Worm (Caenorhabditis elegans) whole organism, L2 larva: Measurements from ENCODE around the gene sel-13.

Source experiments
- C34F6.9 ChIP-seq: fragments of 150-350 bp; optimal IDR thresholded peaks from 2 replicates; lab custom pipeline; 2014; ENCODE audit warnings: missing biosample characterization, missing genetic modification characterization
- F13H6.1 ChIP-seq: sonication (generic microtip); optimal IDR thresholded peaks from 2 replicates; lab custom pipeline; 2016; ENCODE audit warnings: missing genetic modification characterization, missing compliant biosample characterization
- R02D3.7 ChIP-seq: fragments of 150-350 bp; optimal IDR thresholded peaks from 2 replicates; lab custom pipeline; 2014; ENCODE audit warnings: missing biosample characterization, missing genetic modification characterization
- Y55F3AM.14 ChIP-seq: fragments of 200-800 bp; sonication (Bioruptor generic); optimal IDR thresholded peaks from 2 replicates; lab custom pipeline; 2018; ENCODE audit warnings: mild to moderate bottlenecking, missing genetic modification characterization, missing compliant biosample characterization
- ZK546.5 ChIP-seq: sonication (generic microtip); optimal IDR thresholded peaks from 2 replicates; lab custom pipeline; 2017; ENCODE audit warnings: missing biosample characterization, missing genetic modification characterization
- aly-2 ChIP-seq: fragments of 150-350 bp; optimal IDR thresholded peaks from 2 replicates; lab custom pipeline; 2014; ENCODE audit warnings: missing biosample characterization, missing genetic modification characterization
- blmp-1 ChIP-seq: sonication (generic microtip); optimal IDR thresholded peaks from 2 replicates; lab custom pipeline; 2017; ENCODE audit warnings: missing genetic modification characterization, mild to moderate bottlenecking, missing compliant biosample characterization, antibody characterized with exemption, moderate library complexity; ENCODE audit not compliant: insufficient read depth
- ceh-16 ChIP-seq: fragments of 150-350 bp; optimal IDR thresholded peaks from 2 replicates; lab custom pipeline; 2014; ENCODE audit warnings: missing biosample characterization, missing genetic modification characterization
- crh-2 ChIP-seq: sonication (generic microtip); optimal IDR thresholded peaks from 2 replicates; lab custom pipeline; 2017; ENCODE audit warnings: missing biosample characterization, missing genetic modification characterization
- dmd-4 ChIP-seq: sonication (generic microtip); optimal IDR thresholded peaks from 2 replicates; lab custom pipeline; 2017; ENCODE audit warnings: missing biosample characterization, missing genetic modification characterization
- egl-27 ChIP-seq: sonication (generic microtip); optimal IDR thresholded peaks from 3 replicates; lab custom pipeline; 2017; ENCODE audit warnings: missing biosample characterization, missing genetic modification reagents, missing genetic modification characterization
- fos-1 ChIP-seq: fragments of 150-350 bp; optimal IDR thresholded peaks from 2 replicates; lab custom pipeline; 2014; ENCODE audit warnings: missing biosample characterization, missing genetic modification characterization
- gmeb-1 ChIP-seq: fragments of 150-350 bp; optimal IDR thresholded peaks from 2 replicates; lab custom pipeline; 2014; ENCODE audit warnings: missing biosample characterization, missing genetic modification characterization
- lin-11 ChIP-seq: fragments of 150-350 bp; sonication (generic microtip); optimal IDR thresholded peaks from 2 replicates; lab custom pipeline; 2014; ENCODE audit warnings: missing biosample characterization, missing genetic modification characterization, inconsistent platforms, mixed read lengths
- lin-13 ChIP-seq: fragments of 150-350 bp; optimal IDR thresholded peaks from 2 replicates; lab custom pipeline; 2014; ENCODE audit warnings: missing biosample characterization, missing genetic modification reagents, missing genetic modification characterization
- lsy-2 ChIP-seq, 2 experiments: fragments of 150-350 bp in 1 of 2; sonication (generic microtip) in 1 of 2; optimal IDR thresholded peaks; 2 replicates each; lab custom pipeline; 2014 to 2017; ENCODE audit warnings: missing biosample characterization in 2 of 2, missing genetic modification characterization in 2 of 2
- mab-5 ChIP-seq: fragments of 150-350 bp; optimal IDR thresholded peaks from 2 replicates; lab custom pipeline; 2014; ENCODE audit warnings: missing biosample characterization, missing genetic modification characterization
- mbf-1 ChIP-seq: sonication (generic microtip); optimal IDR thresholded peaks from 2 replicates; lab custom pipeline; 2017; ENCODE audit warnings: missing biosample characterization, missing genetic modification characterization
- mdl-1 ChIP-seq, 2 experiments: fragments of 150-350 bp in 1 of 2; sonication (generic microtip) in 1 of 2; optimal IDR thresholded peaks; 2 replicates each; lab custom pipeline; 2017; ENCODE audit warnings: missing biosample characterization in 2 of 2, missing genetic modification characterization in 2 of 2
- nhr-11 ChIP-seq: fragments of 150-350 bp; optimal IDR thresholded peaks from 2 replicates; lab custom pipeline; 2014; ENCODE audit warnings: missing biosample characterization, missing genetic modification characterization
- nhr-12 ChIP-seq: fragments of 150-350 bp; optimal IDR thresholded peaks from 2 replicates; lab custom pipeline; 2014; ENCODE audit warnings: missing biosample characterization, missing genetic modification characterization
- nhr-129 ChIP-seq: fragments of 150-350 bp; optimal IDR thresholded peaks from 2 replicates; lab custom pipeline; 2014; ENCODE audit warnings: missing biosample characterization, missing genetic modification characterization
- nhr-21 ChIP-seq: fragments of 150-350 bp; optimal IDR thresholded peaks from 2 replicates; lab custom pipeline; 2014; ENCODE audit warnings: missing biosample characterization, missing genetic modification characterization
- nhr-23 ChIP-seq: fragments of 150-350 bp; optimal IDR thresholded peaks from 2 replicates; lab custom pipeline; 2014; ENCODE audit warnings: missing biosample characterization, missing genetic modification reagents, missing genetic modification characterization
- nhr-25 ChIP-seq: fragments of 150-350 bp; sonication (generic microtip); optimal IDR thresholded peaks from 3 replicates; lab custom pipeline; 2014; ENCODE audit warnings: missing biosample characterization, missing genetic modification characterization
- nhr-6 ChIP-seq: fragments of 150-350 bp; optimal IDR thresholded peaks from 2 replicates; lab custom pipeline; 2014; ENCODE audit warnings: missing biosample characterization, missing genetic modification characterization
- sem-4 ChIP-seq: fragments of 150-350 bp; optimal IDR thresholded peaks from 2 replicates; lab custom pipeline; 2014; ENCODE audit warnings: missing biosample characterization, missing genetic modification reagents, missing genetic modification characterization
- skn-1 ChIP-seq: sonication (generic microtip); optimal IDR thresholded peaks from 2 replicates; lab custom pipeline; 2017; ENCODE audit warnings: missing biosample characterization, missing genetic modification characterization
- sma-3 ChIP-seq: sonication (generic microtip); optimal IDR thresholded peaks from 2 replicates; lab custom pipeline; 2016; ENCODE audit warnings: missing genetic modification reagents, missing genetic modification characterization, missing compliant biosample characterization
- sma-9 ChIP-seq, 2 experiments: fragments of 150-350 bp in 1 of 2; sonication (generic microtip) in 1 of 2; optimal IDR thresholded peaks; 2 replicates each; lab custom pipeline; 2014 to 2016; ENCODE audit warnings: missing genetic modification characterization in 2 of 2, mild to moderate bottlenecking in 1 of 2, missing biosample characterization in 1 of 2, missing compliant biosample characterization in 1 of 2, missing genetic modification reagents in 1 of 2, moderate library complexity in 1 of 2
- unc-55 ChIP-seq: fragments of 150-350 bp; sonication (generic microtip); optimal IDR thresholded peaks from 3 replicates; lab custom pipeline; 2014; ENCODE audit warnings: missing biosample characterization, missing genetic modification reagents, missing genetic modification characterization
- unc-62 ChIP-seq: fragments of 150-350 bp; optimal IDR thresholded peaks from 2 replicates; lab custom pipeline; 2014; ENCODE audit warnings: missing biosample characterization, missing genetic modification reagents, missing genetic modification characterization
- ztf-4 ChIP-seq: fragments of 150-350 bp; optimal IDR thresholded peaks from 2 replicates; lab custom pipeline; 2014; ENCODE audit warnings: missing biosample characterization, missing genetic modification characterization

The sel-13 gene

DNA sequence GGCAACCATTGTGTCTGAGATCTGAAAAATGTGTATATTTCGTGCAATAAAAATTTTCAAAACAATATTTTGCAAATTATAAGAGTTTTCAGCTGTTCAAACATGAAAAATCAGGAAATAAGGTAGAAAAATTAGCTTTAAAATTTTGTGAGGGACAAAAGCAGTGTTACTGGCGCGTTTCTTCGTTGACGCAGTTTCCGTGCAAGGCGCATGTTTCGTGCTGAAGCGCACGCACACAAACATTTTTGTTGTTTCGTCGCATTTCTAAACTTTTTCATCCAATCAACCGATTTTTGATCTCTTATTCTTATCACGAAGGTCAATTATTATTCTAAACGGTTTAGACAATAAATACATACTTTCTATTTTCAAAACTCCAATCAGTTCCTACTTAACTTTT lies 6.7 kb downstream of the sel-13 start, which contains the start of gene nifk-1 (continued):
- TF ChIP-seq nhr-23 (no peak), crh-2 (tag; lab: Kevin White, UChicago) (peak; percentile 60), ZK546.5 (tag; lab: Kevin White, UChicago) (no peak), ceh-16 (no peak), nhr-12 (tag; lab: Kevin White, UChicago) (no peak), aly-2 (tag; lab: Kevin White, UChicago) (no peak), mab-5 (tag; lab: Kevin White, UChicago) (no peak), nhr-25 (tag; lab: Kevin White, UChicago) (peak; percentile 60), mdl-1 (tag; optimal IDR thresholded peaks at IDR 0.05; lab: Kevin White, UChicago) (no peak), egl-27 (tag; lab: Kevin White, UChicago) (no peak), skn-1 (no peak), fos-1 (tag; lab: Kevin White, UChicago) (peak; percentile 70), dmd-4 (tag; lab: Kevin White, UChicago) (no peak), lin-13 (GFP tag; lab: Kevin White, UChicago) (peak; percentile 29), sma-9 (GFP tag; optimal IDR thresholded peaks at IDR 0.05; lab: Kevin White, UChicago) (peak; percentile 52), sma-9 (tag; optimal IDR thresholded peaks at IDR 0.05; lab: Kevin White, UChicago) (no peak)

DNA sequence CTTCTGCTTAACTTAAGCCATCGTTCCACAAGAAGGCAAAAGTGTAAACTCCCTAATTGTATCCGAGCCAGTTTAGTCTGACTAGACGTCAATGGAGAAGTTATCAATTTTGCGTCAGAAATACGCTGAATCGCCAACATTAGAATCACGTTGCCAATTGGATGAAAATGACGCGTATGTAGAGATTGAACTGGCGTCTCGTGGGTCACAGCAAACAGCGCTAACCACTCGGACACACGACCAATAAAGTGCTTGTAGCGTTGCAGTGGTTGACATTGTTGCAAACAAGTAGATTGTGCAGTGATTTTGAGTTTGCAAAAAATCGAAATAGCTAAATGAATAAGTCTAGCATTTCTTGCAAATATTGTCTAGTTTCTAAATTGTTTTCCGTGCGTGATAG lies 10.4 kb downstream of the sel-13 start:
- TF ChIP-seq sem-4 (tag; lab: Kevin White, UChicago) (peak; percentile 50), mdl-1 (tag; optimal IDR thresholded peaks at IDR 0.05; lab: Kevin White, UChicago) (peak in 1 of 2 experiments; percentile 70), nhr-21 (tag; lab: Kevin White, UChicago) (peak; percentile 76), nhr-6 (tag; lab: Kevin White, UChicago) (peak; percentile 48), crh-2 (tag; lab: Kevin White, UChicago) (peak; percentile 90), egl-27 (tag; lab: Kevin White, UChicago) (peak; percentile 77), lin-11 (tag; lab: Kevin White, UChicago) (peak; percentile 48), Y55F3AM.14 (peak; percentile 78), C34F6.9 (peak; percentile 68), F13H6.1 (tag; lab: Kevin White, UChicago) (peak; percentile 66), dmd-4 (tag; lab: Kevin White, UChicago) (no peak), lsy-2 (tag; optimal IDR thresholded peaks at IDR 0.05; lab: Kevin White, UChicago) (peak; percentile 54 to 79), mab-5 (tag; lab: Kevin White, UChicago) (no peak), unc-62 (no peak), nhr-129 (tag; lab: Kevin White, UChicago) (peak; percentile 96), gmeb-1 (peak; percentile 74), sma-3 (GFP tag; lab: Kevin White, UChicago) (peak; percentile 76), R02D3.7 (tag; lab: Kevin White, UChicago) (no peak), fos-1 (tag; lab: Kevin White, UChicago) (peak; percentile 89), aly-2 (tag; lab: Kevin White, UChicago) (no peak), ztf-4 (tag; lab: Kevin White, UChicago) (peak; percentile 74), sma-9 (GFP tag; optimal IDR thresholded peaks at IDR 0.05; lab: Kevin White, UChicago) (peak; percentile 85), sma-9 (tag; optimal IDR thresholded peaks at IDR 0.05; lab: Kevin White, UChicago) (no peak), nhr-11 (peak; percentile 32), mbf-1 (no peak), lin-13 (GFP tag; lab: Kevin White, UChicago) (peak; percentile 70)

DNA sequence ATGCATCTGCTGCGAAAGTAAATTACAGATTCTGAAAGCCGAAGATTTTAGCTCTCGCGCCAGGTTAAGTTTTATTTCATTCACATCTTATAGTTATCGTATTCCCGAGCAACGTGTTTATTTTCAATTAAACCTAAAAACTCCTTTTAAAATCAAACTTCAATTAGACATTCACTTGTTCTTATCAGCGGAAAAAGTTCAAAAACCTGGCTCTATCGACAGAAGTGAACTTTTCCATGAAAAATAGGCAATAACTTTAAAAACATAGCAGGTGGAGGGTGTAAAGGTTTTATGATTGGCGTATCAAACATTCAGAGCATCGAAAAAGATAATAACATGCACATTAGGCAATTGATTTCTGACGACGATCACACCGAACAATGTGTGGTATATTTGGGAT lies 11.1 kb downstream of the sel-13 start, which contains the start of gene ppat-1:
Gene ppat-1 (plus strand): TSS at position 316 of the 400 bp plus-strand sequence.
- TF ChIP-seq fos-1 (tag; lab: Kevin White, UChicago) (peak; percentile 10), unc-55 (GFP tag; lab: Kevin White, UChicago) (no peak), nhr-11 (no peak), blmp-1 (tag; lab: Kevin White, UChicago) (no peak), R02D3.7 (tag; lab: Kevin White, UChicago) (no peak), lsy-2 (tag; optimal IDR thresholded peaks at IDR 0.05; lab: Kevin White, UChicago) (no peak), ztf-4 (tag; lab: Kevin White, UChicago) (no peak), mbf-1 (no peak)

DNA sequence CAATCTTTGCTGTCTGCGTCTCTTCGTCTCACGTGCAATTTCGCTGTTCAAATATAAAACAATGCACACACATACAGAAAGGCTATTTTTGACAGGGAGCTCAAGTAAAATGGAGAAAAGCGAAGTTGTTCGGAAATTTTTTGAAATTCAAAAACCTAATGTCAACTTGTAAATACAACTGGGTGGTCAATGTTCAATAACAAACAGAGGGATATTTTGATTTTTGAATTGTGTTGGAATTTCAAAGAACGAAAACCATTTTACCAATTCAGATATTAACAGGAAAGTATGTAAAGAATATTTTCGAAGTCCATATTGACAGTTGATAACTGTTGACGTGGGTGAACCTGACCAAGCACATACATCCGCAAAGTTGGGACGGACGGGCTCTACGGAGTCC lies 11.7 kb downstream of the sel-13 start, which contains the start of gene tag-243:
Gene tag-243 (minus strand): TSS at position 101 of the 400 bp plus-strand sequence.
- TF ChIP-seq mab-5 (tag; lab: Kevin White, UChicago) (no peak), F13H6.1 (tag; lab: Kevin White, UChicago) (no peak), Y55F3AM.14 (no peak)
- TF ChIP-seq, all 48 proteins: peak for 0
